Worm (Caenorhabditis elegans) whole organism, L2 larva: Measurements from ENCODE around the gene R03H10.11.
"Not testable (repeated sequence)": the region's sequence is repeated elsewhere in the genome, so short reads cannot be mapped to it uniquely, and the experiment has no call there.

Experiments
- C34F6.9 ChIP-seq: fragments of 150-350 bp; optimal IDR thresholded peaks from 2 replicates; lab custom pipeline; 2014; ENCODE audit warnings: missing biosample characterization, missing genetic modification characterization
- F13H6.1 ChIP-seq: sonication (generic microtip); optimal IDR thresholded peaks from 2 replicates; lab custom pipeline; 2016; ENCODE audit warnings: missing genetic modification characterization, missing compliant biosample characterization
- Y55F3AM.14 ChIP-seq: fragments of 200-800 bp; sonication (Bioruptor generic); optimal IDR thresholded peaks from 2 replicates; lab custom pipeline; 2018; ENCODE audit warnings: mild to moderate bottlenecking, missing genetic modification characterization, missing compliant biosample characterization
- ZK546.5 ChIP-seq: sonication (generic microtip); optimal IDR thresholded peaks from 2 replicates; lab custom pipeline; 2017; ENCODE audit warnings: missing biosample characterization, missing genetic modification characterization
- alr-1 ChIP-seq: fragments of 150-350 bp; optimal IDR thresholded peaks from 2 replicates; lab custom pipeline; 2014; ENCODE audit warnings: missing biosample characterization, missing genetic modification characterization
- aly-2 ChIP-seq: fragments of 150-350 bp; optimal IDR thresholded peaks from 2 replicates; lab custom pipeline; 2014; ENCODE audit warnings: missing biosample characterization, missing genetic modification characterization
- ama-1 ChIP-seq: fragments of 150-350 bp; optimal IDR thresholded peaks from 2 replicates; lab custom pipeline; 2018; ENCODE audit warnings: inconsistent platforms
- blmp-1 ChIP-seq: sonication (generic microtip); optimal IDR thresholded peaks from 2 replicates; lab custom pipeline; 2017; ENCODE audit warnings: missing genetic modification characterization, mild to moderate bottlenecking, missing compliant biosample characterization, antibody characterized with exemption, moderate library complexity; ENCODE audit not compliant: insufficient read depth
- ceh-16 ChIP-seq: fragments of 150-350 bp; optimal IDR thresholded peaks from 2 replicates; lab custom pipeline; 2014; ENCODE audit warnings: missing biosample characterization, missing genetic modification characterization
- crh-2 ChIP-seq: sonication (generic microtip); optimal IDR thresholded peaks from 2 replicates; lab custom pipeline; 2017; ENCODE audit warnings: missing biosample characterization, missing genetic modification characterization
- dmd-4 ChIP-seq: sonication (generic microtip); optimal IDR thresholded peaks from 2 replicates; lab custom pipeline; 2017; ENCODE audit warnings: missing biosample characterization, missing genetic modification characterization
- egl-27 ChIP-seq: sonication (generic microtip); optimal IDR thresholded peaks from 3 replicates; lab custom pipeline; 2017; ENCODE audit warnings: missing biosample characterization, missing genetic modification reagents, missing genetic modification characterization
- elt-1 ChIP-seq: fragments of 150-350 bp; optimal IDR thresholded peaks from 2 replicates; lab custom pipeline; 2014; ENCODE audit warnings: missing biosample characterization, missing genetic modification characterization
- elt-3 ChIP-seq: sonication (generic microtip); optimal IDR thresholded peaks from 2 replicates; lab custom pipeline; 2017; ENCODE audit warnings: missing biosample characterization, missing genetic modification characterization
- fos-1 ChIP-seq: fragments of 150-350 bp; optimal IDR thresholded peaks from 2 replicates; lab custom pipeline; 2014; ENCODE audit warnings: missing biosample characterization, missing genetic modification characterization
- gmeb-1 ChIP-seq: fragments of 150-350 bp; optimal IDR thresholded peaks from 2 replicates; lab custom pipeline; 2014; ENCODE audit warnings: missing biosample characterization, missing genetic modification characterization
- lin-13 ChIP-seq: fragments of 150-350 bp; optimal IDR thresholded peaks from 2 replicates; lab custom pipeline; 2014; ENCODE audit warnings: missing biosample characterization, missing genetic modification reagents, missing genetic modification characterization
- lin-39 ChIP-seq: fragments of 150-350 bp; optimal IDR thresholded peaks from 2 replicates; lab custom pipeline; 2014; ENCODE audit warnings: missing biosample characterization, missing genetic modification reagents, missing genetic modification characterization
- lsy-2 ChIP-seq, 2 experiments: fragments of 150-350 bp in 1 of 2; sonication (generic microtip) in 1 of 2; optimal IDR thresholded peaks; 2 replicates each; lab custom pipeline; 2014 to 2017; ENCODE audit warnings: missing biosample characterization in 2 of 2, missing genetic modification characterization in 2 of 2
- mbf-1 ChIP-seq: sonication (generic microtip); optimal IDR thresholded peaks from 2 replicates; lab custom pipeline; 2017; ENCODE audit warnings: missing biosample characterization, missing genetic modification characterization
- nhr-10 ChIP-seq: sonication (generic microtip); optimal IDR thresholded peaks from 2 replicates; lab custom pipeline; 2017; ENCODE audit warnings: missing biosample characterization, missing genetic modification characterization
- nhr-12 ChIP-seq: fragments of 150-350 bp; optimal IDR thresholded peaks from 2 replicates; lab custom pipeline; 2014; ENCODE audit warnings: missing biosample characterization, missing genetic modification characterization
- nhr-129 ChIP-seq: fragments of 150-350 bp; optimal IDR thresholded peaks from 2 replicates; lab custom pipeline; 2014; ENCODE audit warnings: missing biosample characterization, missing genetic modification characterization
- nhr-237 ChIP-seq: fragments of 150-350 bp; optimal IDR thresholded peaks from 2 replicates; lab custom pipeline; 2014; ENCODE audit warnings: missing biosample characterization, missing genetic modification characterization
- nhr-25 ChIP-seq: fragments of 150-350 bp; sonication (generic microtip); optimal IDR thresholded peaks from 3 replicates; lab custom pipeline; 2014; ENCODE audit warnings: missing biosample characterization, missing genetic modification characterization
- nhr-77 ChIP-seq: fragments of 150-350 bp; optimal IDR thresholded peaks from 2 replicates; lab custom pipeline; 2014; ENCODE audit warnings: missing biosample characterization, missing genetic modification characterization
- peb-1 ChIP-seq: fragments of 150-350 bp; optimal IDR thresholded peaks from 2 replicates; lab custom pipeline; 2014; ENCODE audit warnings: missing biosample characterization, missing genetic modification characterization
- sem-4 ChIP-seq: fragments of 150-350 bp; optimal IDR thresholded peaks from 2 replicates; lab custom pipeline; 2014; ENCODE audit warnings: missing biosample characterization, missing genetic modification reagents, missing genetic modification characterization
- skn-1 ChIP-seq: sonication (generic microtip); optimal IDR thresholded peaks from 2 replicates; lab custom pipeline; 2017; ENCODE audit warnings: missing biosample characterization, missing genetic modification characterization
- sma-3 ChIP-seq: sonication (generic microtip); optimal IDR thresholded peaks from 2 replicates; lab custom pipeline; 2016; ENCODE audit warnings: missing genetic modification reagents, missing genetic modification characterization, missing compliant biosample characterization
- snpc-4 ChIP-seq: fragments of 150-350 bp; optimal IDR thresholded peaks from 2 replicates; lab custom pipeline; 2014; ENCODE audit warnings: missing biosample characterization, missing genetic modification characterization
- unc-55 ChIP-seq: fragments of 150-350 bp; sonication (generic microtip); optimal IDR thresholded peaks from 3 replicates; lab custom pipeline; 2014; ENCODE audit warnings: missing biosample characterization, missing genetic modification reagents, missing genetic modification characterization
- unc-62 ChIP-seq: fragments of 150-350 bp; optimal IDR thresholded peaks from 2 replicates; lab custom pipeline; 2014; ENCODE audit warnings: missing biosample characterization, missing genetic modification reagents, missing genetic modification characterization
- zag-1 ChIP-seq: fragments of 150-350 bp; optimal IDR thresholded peaks from 2 replicates; lab custom pipeline; 2014; ENCODE audit warnings: missing biosample characterization, missing genetic modification characterization
- ztf-1 ChIP-seq: fragments of 200-800 bp; sonication (Bioruptor generic); conservative IDR thresholded peaks from 2 replicates; pipeline ENCODE4 v1.3.6; 2022; ENCODE audit warnings: missing genetic modification characterization, missing compliant biosample characterization

R03H10.11 gene

ce11 chrII:4167833-4168232, 14.6 kb upstream of the R03H10.11 start:
- no peak for TF ChIP-seq F13H6.1 (tag; lab: Kevin White, UChicago)
- no peak for TF ChIP-seq ztf-1 (GFP tag; lab: Robert Waterston, UW)
- TF ChIP-seq egl-27 (tag; lab: Kevin White, UChicago): no peak
- no peak for TF ChIP-seq ama-1
- no peak for TF ChIP-seq nhr-77 (tag; lab: Kevin White, UChicago)
- TF ChIP-seq mbf-1 (tag; lab: Kevin White, UChicago): no peak
- TF ChIP-seq elt-1: no peak
- no peak for TF ChIP-seq nhr-12
- no peak for TF ChIP-seq C34F6.9 (tag; lab: Kevin White, UChicago)
- no peak for TF ChIP-seq unc-55 (GFP tag; lab: Kevin White, UChicago)
- TF ChIP-seq sma-3: no peak

- TF ChIP-seq ZK546.5 (tag; lab: Kevin White, UChicago); lsy-2 (tag; optimal IDR thresholded peaks at IDR 0.05; lab: Kevin White, UChicago); sem-4 (tag; lab: Kevin White, UChicago): not testable (repeated sequence)
Observed at ce11 chrII:4168404-4168803, 14.1 kb upstream of the R03H10.11 start, which contains the start of gene R03H10.4. TSS of gene R03H10.4 (minus strand) at chrII:4168504.

ce11 chrII:4170508-4170907, 12.0 kb upstream of the R03H10.11 start, which contains the start of gene R03H10.5:
TSS of gene R03H10.5 (minus strand) at chrII:4170608.
- no peak for TF ChIP-seq ZK546.5 (tag; lab: Kevin White, UChicago)
- no peak for TF ChIP-seq C34F6.9 (tag; lab: Kevin White, UChicago)
- TF ChIP-seq lsy-2 (tag; optimal IDR thresholded peaks at IDR 0.05; lab: Kevin White, UChicago): no peak
- no peak for TF ChIP-seq ztf-1 (GFP tag; lab: Robert Waterston, UW)
- TF ChIP-seq F13H6.1 (tag; lab: Kevin White, UChicago): no peak
- no peak for TF ChIP-seq nhr-129 (tag; lab: Kevin White, UChicago)
- TF ChIP-seq blmp-1 (tag; lab: Kevin White, UChicago): no peak
- TF ChIP-seq nhr-10 (tag; lab: Kevin White, UChicago): no peak
- no peak for TF ChIP-seq mbf-1 (tag; lab: Kevin White, UChicago)
- no peak for TF ChIP-seq nhr-77 (tag; lab: Kevin White, UChicago)
- TF ChIP-seq elt-3: no peak
- TF ChIP-seq gmeb-1 (tag; lab: Kevin White, UChicago): no peak
- no peak for TF ChIP-seq crh-2
- no peak for TF ChIP-seq snpc-4 (tag; lab: Kevin White, UChicago)
- TF ChIP-seq skn-1 (tag; lab: Kevin White, UChicago): no peak
- TF ChIP-seq ceh-16: no peak

ce11 chrII:4173398-4173797, 9.1 kb upstream of the R03H10.11 start, which contains the start of gene R03H10.6:
TSS of gene R03H10.6 (minus strand) at chrII:4173498.
- TF ChIP-seq lin-13 (GFP tag; lab: Kevin White, UChicago) (no peak), ztf-1 (GFP tag; lab: Robert Waterston, UW) (no peak), alr-1 (tag; lab: Kevin White, UChicago) (no peak), nhr-77 (tag; lab: Kevin White, UChicago) (no peak), unc-62 (GFP tag; lab: Kevin White, UChicago) (no peak), nhr-25 (tag; lab: Kevin White, UChicago) (no peak), C34F6.9 (tag; lab: Kevin White, UChicago) (no peak)

ce11 chrII:4173842-4174241, 8.6 kb upstream of the R03H10.11 start:
- TF ChIP-seq C34F6.9 (tag; lab: Kevin White, UChicago): peak; percentile 38
- no peak for TF ChIP-seq fos-1
- peak; percentile 34 for TF ChIP-seq unc-55 (GFP tag; lab: Kevin White, UChicago)
- TF ChIP-seq, all 48 proteins: peak for 2

- TF ChIP-seq nhr-12 (no peak), zag-1 (tag; lab: Kevin White, UChicago) (no peak), peb-1 (tag; lab: Kevin White, UChicago) (no peak), blmp-1 (tag; lab: Kevin White, UChicago) (no peak), Y55F3AM.14 (GFP tag; lab: Kevin White, UChicago) (no peak), dmd-4 (no peak), skn-1 (tag; lab: Kevin White, UChicago) (no peak), aly-2 (no peak), fos-1 (no peak), gmeb-1 (tag; lab: Kevin White, UChicago) (no peak), unc-62 (GFP tag; lab: Kevin White, UChicago) (no peak), lin-39 (tag; lab: Kevin White, UChicago) (no peak), ztf-1 (GFP tag; lab: Robert Waterston, UW) (no peak), sem-4 (tag; lab: Kevin White, UChicago) (no peak), nhr-237 (tag; lab: Kevin White, UChicago) (no peak)
- TF ChIP-seq, all 48 proteins: peak for 0
Observed at ce11 chrII:4178838-4179237, 3.6 kb upstream of the R03H10.11 start, which contains the start of gene R03H10.7. TSS of gene R03H10.7 (minus strand) at chrII:4178938.
